Worm (Caenorhabditis elegans): ENCODE measurements around the gene C08F8.2.

C08F8.2 gene

ce11 chrIV:11179123-11179740 is 28.4 kb downstream of the C08F8.2 start, which contains the start of gene cpt-2:
TSS of gene cpt-2 (plus strand) at chrIV:11179645.
- TF ChIP-seq nfya-1 (tag; optimal IDR thresholded peaks at IDR 0.05), result peak; percentile 53
- peak; percentile 25 for TF ChIP-seq zip-5 (tag; optimal IDR thresholded peaks at IDR 0.05)
- TF ChIP-seq ceh-2 (tag; optimal IDR thresholded peaks at IDR 0.05), result peak; percentile 18
- peak; percentile 49 for TF ChIP-seq ceh-14 (tag; optimal IDR thresholded peaks at IDR 0.05)
- TF ChIP-seq ceh-18 (tag; optimal IDR thresholded peaks at IDR 0.05), result peak; percentile 27
- peak; percentile 29 for TF ChIP-seq F13H6.1 (tag; optimal IDR thresholded peaks at IDR 0.05)
- peak; percentile 18 for TF ChIP-seq ref-2 (tag; optimal IDR thresholded peaks at IDR 0.05)
- TF ChIP-seq elt-2 (tag; optimal IDR thresholded peaks at IDR 0.05), result peak; percentile 43
- peak; percentile 44 for TF ChIP-seq lim-6 (tag; optimal IDR thresholded peaks at IDR 0.05)
- peak; percentile 13 for TF ChIP-seq ahr-1 (tag; optimal IDR thresholded peaks at IDR 0.05)
- peak; percentile 57 for TF ChIP-seq tbx-2 (tag; optimal IDR thresholded peaks at IDR 0.05)
- TF ChIP-seq C08G9.2 (tag; optimal IDR thresholded peaks at IDR 0.05), result peak; percentile 47
- TF ChIP-seq unc-42 (tag; optimal IDR thresholded peaks at IDR 0.05), result peak; percentile 54
- TF ChIP-seq rnt-1 (tag; optimal IDR thresholded peaks at IDR 0.05), result peak; percentile 15
- TF ChIP-seq ceh-31 (tag; optimal IDR thresholded peaks at IDR 0.05), result peak; percentile 73

- TF ChIP-seq mec-3 (tag; optimal IDR thresholded peaks at IDR 0.05; ENCODE audit: borderline replicate concordance), result no peak
- no peak for TF ChIP-seq fkh-10 (GFP tag; optimal IDR thresholded peaks at IDR 0.05)
- TF ChIP-seq unc-3 (GFP tag; conservative IDR thresholded peaks at IDR 0.05), result no peak
- no peak for TF ChIP-seq unc-3 (tag; optimal IDR thresholded peaks at IDR 0.05)
- TF ChIP-seq T23F11.4 (GFP tag; optimal IDR thresholded peaks at IDR 0.05), result no peak
- TF ChIP-seq ref-2 (tag; optimal IDR thresholded peaks at IDR 0.05), result no peak
- no peak for TF ChIP-seq pros-1 (tag; optimal IDR thresholded peaks at IDR 0.05)
- no peak for TF ChIP-seq hlh-6 (tag; optimal IDR thresholded peaks at IDR 0.05)
- TF ChIP-seq odd-2 (tag; optimal IDR thresholded peaks at IDR 0.05), result no peak
- no peak for TF ChIP-seq ceh-2 (tag; optimal IDR thresholded peaks at IDR 0.05)
- TF ChIP-seq tbx-7 (tag; optimal IDR thresholded peaks at IDR 0.05), result no peak
- TF ChIP-seq pag-3 (tag; optimal IDR thresholded peaks at IDR 0.05; ENCODE audit: borderline replicate concordance), result no peak
- no peak for TF ChIP-seq gmeb-2 (tag; optimal IDR thresholded peaks at IDR 0.05)
These were observed 29.3 kb downstream of the C08F8.2 start for ce11 chrIV:11180077-11180476.

- TF ChIP-seq ets-4 (tag; optimal IDR thresholded peaks at IDR 0.05), result no peak
- TF ChIP-seq elt-2 (tag; optimal IDR thresholded peaks at IDR 0.05), result peak; percentile 33
These were observed 32.2 kb downstream of the C08F8.2 start, which contains the start of gene prx-14 for ce11 chrIV:11183013-11183412. TSS of gene prx-14 (plus strand) at chrIV:11183132.

- TF ChIP-seq ceh-24 (tag; optimal IDR thresholded peaks at IDR 0.05), result no peak
- TF ChIP-seq lim-6 (tag; optimal IDR thresholded peaks at IDR 0.05), result no peak
- TF ChIP-seq unc-55 (GFP tag; optimal IDR thresholded peaks at IDR 0.05), result no peak
- no peak for TF ChIP-seq ztf-16 (tag; optimal IDR thresholded peaks at IDR 0.05)
- TF ChIP-seq tbx-7 (tag; optimal IDR thresholded peaks at IDR 0.05), result no peak
- no peak for TF ChIP-seq ceh-30 (tag; optimal IDR thresholded peaks at IDR 0.05)
- TF ChIP-seq hlh-30 (tag; optimal IDR thresholded peaks at IDR 0.05; ENCODE audit: insufficient read depth), result no peak
- no peak for TF ChIP-seq pag-3 (tag; optimal IDR thresholded peaks at IDR 0.05; ENCODE audit: borderline replicate concordance)
- no peak for TF ChIP-seq ceh-48 (tag; optimal IDR thresholded peaks at IDR 0.05)
- TF ChIP-seq mec-3 (tag; optimal IDR thresholded peaks at IDR 0.05; ENCODE audit: borderline replicate concordance), result no peak
- no peak for TF ChIP-seq nhr-232 (tag; optimal IDR thresholded peaks at IDR 0.05)
These were observed 33.2 kb downstream of the C08F8.2 start, which contains the start of gene nuaf-3 for ce11 chrIV:11183991-11184390. TSS of gene nuaf-3 (plus strand) at chrIV:11184291.

ce11 chrIV:11186729-11187128 is 35.9 kb downstream of the C08F8.2 start, which contains the start of gene sdz-27:
TSS of gene sdz-27 (plus strand) at chrIV:11187029.
- no peak for TF ChIP-seq ceh-31 (tag; optimal IDR thresholded peaks at IDR 0.05)
- no peak for TF ChIP-seq elt-2 (tag; optimal IDR thresholded peaks at IDR 0.05)
- no peak for TF ChIP-seq unc-3 (GFP tag; conservative IDR thresholded peaks at IDR 0.05)
- TF ChIP-seq unc-3 (tag; optimal IDR thresholded peaks at IDR 0.05), result no peak
- no peak for TF ChIP-seq hlh-13 (GFP tag; optimal IDR thresholded peaks at IDR 0.05)

All from whole organism, late embryonic.